Worm (Caenorhabditis elegans) whole organism, young adult: ENCODE results near the gene srg-28.

Experiments used
- T26A5.8 ChIP-seq: sonication (generic microtip); optimal IDR thresholded peaks from 2 replicates; lab custom pipeline; 2016; ENCODE audit warnings: missing genetic modification characterization, missing compliant biosample characterization
- dox-1 ChIP-seq: fragments of 200-800 bp; sonication (Bioruptor generic); IDR thresholded peaks from 2 replicates; pipeline ENCODE4 v1.3.6; 2022; ENCODE audit warnings: missing genetic modification reagents, missing genetic modification characterization, missing compliant biosample characterization
- ekl-4 ChIP-seq: fragments of 200-800 bp; sonication (Bioruptor generic); IDR thresholded peaks from 2 replicates; pipeline ENCODE4 v1.3.6; 2022; ENCODE audit warnings: missing genetic modification reagents, missing genetic modification characterization, missing compliant biosample characterization
- him-1 ChIP-seq: sonication (generic microtip); optimal IDR thresholded peaks from 2 replicates; lab custom pipeline; 2016; ENCODE audit warnings: missing genotype, missing genetic modification reagents, missing genetic modification characterization, missing compliant biosample characterization
- hmg-1.2 ChIP-seq: fragments of 200-800 bp; sonication (Bioruptor generic); IDR thresholded peaks from 2 replicates; pipeline ENCODE4 v1.3.6; 2022; ENCODE audit warnings: missing genetic modification reagents, missing genetic modification characterization, missing compliant biosample characterization
- madf-6 ChIP-seq: fragments of 200-800 bp; sonication (Bioruptor generic); IDR thresholded peaks from 2 replicates; pipeline ENCODE4 v1.3.6; 2022; ENCODE audit warnings: missing genetic modification reagents, missing genetic modification characterization, missing compliant biosample characterization
- madf-8 ChIP-seq: fragments of 200-800 bp; sonication (Bioruptor generic); conservative IDR thresholded peaks from 2 replicates; pipeline ENCODE4 v1.3.6; 2022; ENCODE audit warnings: missing genetic modification reagents, missing genetic modification characterization, missing compliant biosample characterization
- snpc-4 ChIP-seq, 5 experiments: fragments of 150-350 bp in 1 of 5; sonication (generic microtip) in 4 of 5; optimal IDR thresholded peaks; 2 replicates each; lab custom pipeline; 2014 to 2018; ENCODE audit warnings: missing genetic modification characterization in 5 of 5, missing biosample characterization in 3 of 5, antibody characterized with exemption in 2 of 5, mild to moderate bottlenecking in 2 of 5, missing compliant biosample characterization in 2 of 5, missing genotype in 2 of 5, moderate library complexity in 2 of 5, missing genetic modification reagents in 1 of 5
- unc-62 ChIP-seq: fragments of 150-350 bp; optimal IDR thresholded peaks from 2 replicates; lab custom pipeline; 2014; ENCODE audit warnings: missing biosample characterization, missing genetic modification reagents, missing genetic modification characterization

DNA sequence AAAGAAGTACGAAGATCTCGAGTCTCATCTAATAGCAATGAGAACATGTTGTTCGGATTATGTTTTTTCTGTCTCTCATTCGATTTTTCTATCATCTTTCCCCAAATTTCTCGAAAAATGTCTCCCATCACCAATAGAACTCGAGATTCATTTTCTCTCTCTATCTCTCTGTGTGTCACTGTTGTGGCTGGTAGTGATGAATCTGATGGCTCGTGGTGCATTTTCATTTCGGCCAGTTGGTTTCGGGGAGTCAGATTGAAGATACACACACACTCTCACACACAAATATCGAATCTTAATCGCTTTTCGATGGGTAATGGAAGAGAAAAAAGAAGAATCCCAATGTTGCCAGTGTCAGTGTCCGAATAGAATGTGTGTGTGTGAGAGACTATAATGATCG lies 38.7 kb upstream of the srg-28 start:
- TF ChIP-seq madf-6 (GFP tag; lab: Robert Waterston, UW) (no peak), hmg-1.2 (no peak), madf-8 (GFP tag; lab: Robert Waterston, UW) (no peak), him-1 (tag; lab: Kevin White, UChicago) (no peak), T26A5.8 (tag; lab: Kevin White, UChicago) (no peak), ekl-4 (GFP tag; lab: Robert Waterston, UW) (no peak), dox-1 (GFP tag; lab: Robert Waterston, UW) (no peak), snpc-4 (GFP tag; optimal IDR thresholded peaks at IDR 0.05; lab: Kevin White, UChicago) (no peak), snpc-4 (tag; optimal IDR thresholded peaks at IDR 0.05; lab: Kevin White, UChicago) (no peak), unc-62 (GFP tag; lab: Kevin White, UChicago) (no peak)
